Worm (Caenorhabditis elegans): Measurements from ENCODE around the gene cpb-1.

Gene cpb-1

DNA sequence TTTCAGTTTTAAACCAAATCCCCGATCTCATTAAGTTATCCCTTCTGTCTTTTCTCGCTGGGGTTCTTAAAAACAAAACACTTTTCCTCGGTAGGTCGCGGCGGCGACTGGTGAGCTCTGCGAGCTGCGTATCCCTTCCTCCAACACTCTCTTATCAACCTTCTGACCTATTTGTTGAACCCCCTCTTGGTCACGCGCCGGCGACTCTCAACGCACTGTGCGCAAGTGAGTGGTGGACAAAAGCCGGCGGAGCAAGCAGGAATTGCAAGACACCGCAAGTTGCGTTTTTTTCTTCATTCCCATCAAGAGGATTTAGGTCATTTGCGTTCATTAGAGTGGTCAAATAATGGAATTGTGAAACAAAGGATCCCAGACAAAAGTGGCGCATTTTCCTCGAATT is 31.7 kb downstream of the cpb-1 start:
- TF ChIP-seq hlh-11 (tag; optimal IDR thresholded peaks at IDR 0.05) (peak; percentile 26), set-16 (GFP tag; IDR thresholded peaks at IDR 0.05) (peak; percentile 53), pqm-1 (tag; optimal IDR thresholded peaks at IDR 0.05) (no peak), lin-38 (GFP tag; IDR thresholded peaks at IDR 0.05) (no peak), hlh-30 (tag; optimal IDR thresholded peaks at IDR 0.05; ENCODE audit: insufficient read depth) (peak; percentile 79)

DNA sequence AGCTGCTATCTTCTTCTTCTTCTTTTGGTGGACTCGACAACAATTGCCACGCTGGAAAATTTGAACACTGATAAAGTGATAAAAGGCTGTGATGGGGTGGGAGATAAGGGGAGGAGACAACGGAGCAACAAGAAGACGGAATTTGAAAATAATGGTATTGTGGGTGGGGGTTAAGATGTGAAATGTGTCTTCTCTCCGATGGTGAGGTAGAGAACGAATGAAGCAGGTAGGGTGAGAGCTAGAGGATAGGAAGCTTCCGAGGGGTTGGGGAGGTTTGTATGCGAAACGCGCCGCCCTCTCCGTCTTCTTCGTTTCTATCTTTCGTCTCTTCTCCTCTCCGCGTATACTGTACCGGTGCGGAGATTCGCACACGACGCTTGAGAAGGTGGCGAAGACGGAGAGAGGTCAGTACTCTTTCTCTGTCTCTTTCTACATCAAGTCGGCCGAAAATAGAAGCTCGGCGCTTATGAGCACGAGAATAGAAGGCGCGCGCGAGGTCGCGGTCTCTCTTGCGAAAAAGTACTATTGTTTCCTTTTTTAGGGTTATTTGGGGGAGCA is 33.4 kb downstream of the cpb-1 start, which contains the start of gene chtb-1:
Gene chtb-1, minus strand, starts transcription at position 51 of the 558 bp plus-strand sequence.
- TF ChIP-seq lin-13 (GFP tag; optimal IDR thresholded peaks at IDR 0.05) (no peak), set-16 (GFP tag; IDR thresholded peaks at IDR 0.05) (peak; percentile 52), lin-1 (GFP tag; IDR thresholded peaks at IDR 0.05) (no peak), T26A8.4 (GFP tag; IDR thresholded peaks at IDR 0.05) (no peak), ztf-7 (tag; optimal IDR thresholded peaks at IDR 0.05) (no peak), lin-29 (GFP tag; IDR thresholded peaks at IDR 0.05) (no peak)

DNA sequence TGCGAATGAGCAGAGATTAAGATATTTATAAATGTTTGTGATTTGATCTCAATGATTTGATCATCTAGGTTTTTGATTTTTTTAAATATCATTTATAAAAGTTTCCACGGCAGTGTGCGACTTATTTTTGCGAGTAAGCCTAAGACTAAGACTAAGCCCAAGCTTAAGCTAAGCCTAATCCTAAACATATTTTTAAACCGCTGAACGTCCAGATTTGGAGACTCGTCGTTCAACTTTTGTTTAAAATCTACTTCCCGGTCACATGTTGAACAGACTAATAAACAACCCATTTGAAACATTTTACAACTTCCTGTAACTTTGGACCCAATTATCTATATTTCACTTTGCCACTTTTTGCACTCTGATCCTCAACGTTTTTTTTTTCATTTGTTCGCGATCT is 37.0 kb downstream of the cpb-1 start, which contains the start of gene K04H4.5:
Gene K04H4.5, plus strand, starts transcription at position 301 of the 400 bp plus-strand sequence.
- TF ChIP-seq dve-1 (tag; optimal IDR thresholded peaks at IDR 0.05; ENCODE audit: insufficient read depth) (no peak), lir-3 (tag; optimal IDR thresholded peaks at IDR 0.05) (no peak), snpc-1.2 (GFP tag; IDR thresholded peaks at IDR 0.05) (no peak), unc-130 (GFP tag; optimal IDR thresholded peaks at IDR 0.05) (no peak)

DNA sequence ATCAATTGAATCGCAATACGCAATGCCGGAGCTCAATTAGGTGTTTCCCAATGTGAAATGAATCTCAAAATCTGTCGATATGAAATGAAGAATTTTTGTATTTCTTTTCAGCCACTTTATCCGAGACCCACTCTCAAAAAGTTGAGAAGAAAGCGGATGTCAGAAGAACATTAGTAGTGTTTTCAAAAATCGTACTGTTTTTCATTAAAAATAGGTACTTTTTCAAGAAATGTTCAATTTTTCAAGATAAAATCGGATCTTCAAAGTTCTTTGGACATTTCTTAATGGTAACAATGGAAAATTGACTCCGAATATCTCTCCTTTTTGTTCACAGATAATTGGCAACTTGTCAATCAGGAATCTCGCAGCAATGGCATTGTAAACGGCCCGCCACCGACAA is 39.1 kb downstream of the cpb-1 start, which contains the start of gene flp-25:
Gene flp-25, plus strand, starts transcription at position 301 of the 400 bp plus-strand sequence.
- TF ChIP-seq aha-1 (tag) (peak; percentile 80), unc-62 (GFP tag; optimal IDR thresholded peaks at IDR 0.05 in 1 of 2) (no peak), unc-62 (tag; optimal IDR thresholded peaks at IDR 0.05) (no peak)

DNA sequence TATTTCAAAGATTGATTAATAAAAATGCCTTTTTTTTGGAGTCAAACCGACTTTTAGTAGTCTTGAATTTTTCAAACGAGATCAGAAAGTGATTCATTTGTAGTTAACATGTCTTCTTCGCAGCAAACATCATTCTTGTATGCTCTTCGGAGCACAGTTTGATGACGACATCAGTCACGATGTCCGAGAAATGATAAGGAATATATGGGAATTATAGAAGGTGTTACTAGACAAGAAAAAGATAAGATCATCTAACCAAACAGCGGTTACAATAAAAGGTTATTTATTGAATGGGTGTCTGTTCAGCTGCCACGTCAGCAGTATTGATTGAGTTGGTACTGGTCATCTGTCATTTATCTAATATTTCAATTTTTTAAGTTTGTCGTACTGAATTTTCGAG is 44.3 kb downstream of the cpb-1 start:
- TF ChIP-seq set-16 (GFP tag; IDR thresholded peaks at IDR 0.05) (no peak), madf-9 (GFP tag; conservative IDR thresholded peaks at IDR 0.05) (no peak), php-3 (GFP tag; IDR thresholded peaks at IDR 0.05) (no peak), pqm-1 (tag; optimal IDR thresholded peaks at IDR 0.05) (no peak), nhr-41 (GFP tag; IDR thresholded peaks at IDR 0.05) (no peak), nhr-28 (tag; optimal IDR thresholded peaks at IDR 0.05) (peak; percentile 65), unc-39 (tag; optimal IDR thresholded peaks at IDR 0.05) (no peak), T20F7.1 (GFP tag; optimal IDR thresholded peaks at IDR 0.05) (no peak), dmd-6 (GFP tag; IDR thresholded peaks at IDR 0.05) (peak; percentile 29; the same call in 1 of the 2 replicates), cey-2 (tag; optimal IDR thresholded peaks at IDR 0.05; ENCODE audit: borderline replicate concordance, insufficient read depth) (no peak), egl-27 (tag; optimal IDR thresholded peaks at IDR 0.05) (no peak), unc-62 (GFP tag; optimal IDR thresholded peaks at IDR 0.05 in 1 of 2) (peak in 1 of 2 experiments; percentile 83), unc-62 (tag; optimal IDR thresholded peaks at IDR 0.05) (no peak)

DNA sequence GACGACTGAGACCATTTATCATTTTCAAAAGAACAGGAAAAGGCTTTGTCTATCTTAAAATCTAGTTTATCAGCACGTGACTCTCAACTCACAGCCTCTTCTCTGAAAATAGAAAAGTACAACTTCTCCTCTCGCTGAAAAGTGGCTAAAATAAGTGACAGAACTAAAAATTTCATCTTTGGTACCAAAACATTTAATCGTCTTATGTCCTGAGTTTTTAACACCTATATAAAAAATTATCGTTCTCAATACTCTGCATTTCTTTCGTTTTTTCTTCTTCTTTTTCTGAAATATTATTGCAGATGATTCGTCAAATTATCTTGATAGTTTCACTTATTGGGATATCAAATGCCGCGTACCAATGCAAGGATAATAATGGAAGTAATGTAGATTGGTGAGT is 44.9 kb downstream of the cpb-1 start, which contains the start of gene crn-6:
Gene crn-6, plus strand, starts transcription at position 301 of the 400 bp plus-strand sequence.
- TF ChIP-seq zip-11 (GFP tag; IDR thresholded peaks at IDR 0.05) = no peak
- TF ChIP-seq lin-29 (GFP tag; IDR thresholded peaks at IDR 0.05) = no peak
- no peak for TF ChIP-seq tag-97 (GFP tag; IDR thresholded peaks at IDR 0.05)
- TF ChIP-seq lir-3 (tag; optimal IDR thresholded peaks at IDR 0.05) = no peak
- no peak for TF ChIP-seq F37D6.2 (tag; optimal IDR thresholded peaks at IDR 0.05)
- TF ChIP-seq jun-1 (tag; optimal IDR thresholded peaks at IDR 0.05) = no peak
- no peak for TF ChIP-seq ces-1 (GFP tag; optimal IDR thresholded peaks at IDR 0.05)
- TF ChIP-seq snpc-4 (tag; optimal IDR thresholded peaks at IDR 0.05) = no peak
- no peak for TF ChIP-seq nhr-28 (tag; optimal IDR thresholded peaks at IDR 0.05)
- TF ChIP-seq fos-1 (tag; optimal IDR thresholded peaks at IDR 0.05) = no peak
- TF ChIP-seq ceh-82 (tag; optimal IDR thresholded peaks at IDR 0.05) = no peak
- no peak for TF ChIP-seq T20F7.1 (GFP tag; optimal IDR thresholded peaks at IDR 0.05)

All from whole organism, L4 larva.